Worm (Caenorhabditis elegans) whole organism, L4 larva: Measurements from ENCODE around the gene shpk-1.

Source experiments
- D1046.2 ChIP-seq: fragments of 200-800 bp; sonication (Bioruptor generic); IDR thresholded peaks from 2 replicates; pipeline ENCODE4 v1.3.6; 2022; ENCODE audit warnings: missing genetic modification characterization, missing compliant biosample characterization
- F10B5.3 ChIP-seq: sonication (generic microtip); optimal IDR thresholded peaks from 2 replicates; lab custom pipeline; 2016; ENCODE audit warnings: mild to moderate bottlenecking, missing genetic modification characterization, missing compliant biosample characterization
- F26F4.8 ChIP-seq: fragments of 200-800 bp; sonication (Bioruptor generic); conservative IDR thresholded peaks from 2 replicates; pipeline ENCODE4 v1.3.6; 2022; ENCODE audit warnings: missing genetic modification characterization, missing compliant biosample characterization
- F37D6.2 ChIP-seq: sonication (generic microtip); optimal IDR thresholded peaks from 2 replicates; lab custom pipeline; 2016; ENCODE audit warnings: mild to moderate bottlenecking, missing genetic modification characterization, missing compliant biosample characterization
- R02D3.7 ChIP-seq: fragments of 150-350 bp; sonication (generic microtip); optimal IDR thresholded peaks from 3 replicates; lab custom pipeline; 2014; ENCODE audit warnings: missing biosample characterization, missing genetic modification characterization
- T26A8.4 ChIP-seq: fragments of 200-800 bp; sonication (Bioruptor generic); IDR thresholded peaks from 2 replicates; pipeline ENCODE4 v1.3.6; 2022; ENCODE audit warnings: missing genetic modification characterization, missing compliant biosample characterization
- Y5F2A.4 ChIP-seq: fragments of 200-800 bp; sonication (Bioruptor generic); optimal IDR thresholded peaks from 2 replicates; lab custom pipeline; 2018; ENCODE audit warnings: mild to moderate bottlenecking, missing genetic modification characterization, missing compliant biosample characterization
- ZK337.2 ChIP-seq: fragments of 200-800 bp; sonication (Bioruptor generic); IDR thresholded peaks from 2 replicates; pipeline ENCODE4 v1.3.6; 2022; ENCODE audit warnings: missing genetic modification reagents, missing genetic modification characterization, missing compliant biosample characterization
- arid-1 ChIP-seq: fragments of 200-800 bp; sonication (Bioruptor generic); conservative IDR thresholded peaks from 2 replicates; pipeline ENCODE4 v1.3.6; 2022; ENCODE audit warnings: missing genetic modification reagents, missing genetic modification characterization, missing compliant biosample characterization
- ceh-28 ChIP-seq: fragments of 150-350 bp; optimal IDR thresholded peaks from 2 replicates; lab custom pipeline; 2014; ENCODE audit warnings: missing biosample characterization, missing genetic modification reagents, missing genetic modification characterization
- ceh-44 ChIP-seq: fragments of 200-800 bp; sonication (Bioruptor generic); IDR thresholded peaks from 2 replicates; pipeline ENCODE4 v1.3.6; 2022; ENCODE audit warnings: missing genetic modification reagents, missing genetic modification characterization, missing compliant biosample characterization
- ceh-82 ChIP-seq: sonication (generic microtip); optimal IDR thresholded peaks from 2 replicates; lab custom pipeline; 2017; ENCODE audit warnings: missing biosample characterization, missing genetic modification characterization
- ctbp-1 ChIP-seq: fragments of 200-800 bp; sonication (Bioruptor generic); IDR thresholded peaks from 2 replicates; pipeline ENCODE4 v1.3.6; 2022; ENCODE audit warnings: missing genetic modification reagents, missing genetic modification characterization, missing compliant biosample characterization
- daf-12 ChIP-seq: fragments of 150-350 bp; optimal IDR thresholded peaks from 2 replicates; lab custom pipeline; 2014; ENCODE audit warnings: missing biosample characterization, missing genetic modification reagents, missing genetic modification characterization
- daf-16 ChIP-seq, 3 experiments: sonication (generic microtip); optimal IDR thresholded peaks; 2 replicates each; lab custom pipeline; 2016 to 2017; ENCODE audit warnings: missing genetic modification characterization in 3 of 3, missing genetic modification reagents in 3 of 3, mild to moderate bottlenecking in 2 of 3, missing compliant biosample characterization in 2 of 3, missing biosample characterization in 1 of 3, moderate library complexity in 1 of 3
- daf-19 ChIP-seq: fragments of 200-800 bp; sonication (Bioruptor generic); conservative IDR thresholded peaks from 2 replicates; pipeline ENCODE4 v1.3.6; 2022; ENCODE audit warnings: missing genetic modification characterization, missing compliant biosample characterization
- dmd-6 ChIP-seq: fragments of 200-800 bp; sonication (Bioruptor generic); IDR thresholded peaks from 2 replicates; pipeline ENCODE4 v1.3.6; 2022; ENCODE audit warnings: missing genetic modification reagents, missing genetic modification characterization, missing compliant biosample characterization
- dmd-9 ChIP-seq: fragments of 200-800 bp; sonication (Bioruptor generic); IDR thresholded peaks from 2 replicates; pipeline ENCODE4 v1.3.6; 2022; ENCODE audit warnings: missing genetic modification reagents, missing genetic modification characterization, missing compliant biosample characterization
- egl-27 ChIP-seq: sonication (generic microtip); optimal IDR thresholded peaks from 3 replicates; lab custom pipeline; 2017; ENCODE audit warnings: missing biosample characterization, missing genetic modification reagents, missing genetic modification characterization
- egl-43 ChIP-seq: fragments of 200-800 bp; sonication (Bioruptor generic); IDR thresholded peaks from 2 replicates; pipeline ENCODE4 v1.3.6; 2022; ENCODE audit warnings: missing genetic modification reagents, missing genetic modification characterization, missing compliant biosample characterization
- hlh-11 ChIP-seq: fragments of 200-800 bp; sonication (Bioruptor generic); optimal IDR thresholded peaks from 2 replicates; lab custom pipeline; 2018; ENCODE audit warnings: mild to moderate bottlenecking, missing genetic modification characterization, missing compliant biosample characterization
- jun-1 ChIP-seq: fragments of 150-350 bp; optimal IDR thresholded peaks from 2 replicates; lab custom pipeline; 2014; ENCODE audit warnings: missing biosample characterization, missing genetic modification reagents, missing genetic modification characterization
- lin-1 ChIP-seq: fragments of 200-800 bp; sonication (Bioruptor generic); IDR thresholded peaks from 2 replicates; pipeline ENCODE4 v1.3.6; 2022; ENCODE audit warnings: missing genetic modification reagents, missing genetic modification characterization, missing compliant biosample characterization
- lin-15B ChIP-seq: fragments of 150-350 bp; sonication (generic microtip); optimal IDR thresholded peaks from 3 replicates; lab custom pipeline; 2014; ENCODE audit warnings: missing biosample characterization, missing genetic modification characterization
- lin-38 ChIP-seq: fragments of 200-800 bp; sonication (Bioruptor generic); IDR thresholded peaks from 2 replicates; pipeline ENCODE4 v1.3.6; 2022; ENCODE audit warnings: missing genetic modification reagents, missing genetic modification characterization, missing compliant biosample characterization
- madf-5 ChIP-seq, 2 experiments: fragments of 200-800 bp; sonication (Bioruptor generic); IDR thresholded peaks; 2 replicates each; pipeline ENCODE4 v1.3.6; 2022; ENCODE audit warnings: missing compliant biosample characterization in 2 of 2, missing genetic modification characterization in 2 of 2
- mdl-1 ChIP-seq, 2 experiments: fragments of 150-350 bp in 1 of 2; sonication (generic microtip) in 1 of 2; optimal IDR thresholded peaks; 2 replicates each; lab custom pipeline; 2014 to 2017; ENCODE audit warnings: missing biosample characterization in 2 of 2, missing genetic modification characterization in 2 of 2
- mdt-29 ChIP-seq: fragments of 200-800 bp; sonication (Bioruptor generic); IDR thresholded peaks from 2 replicates; pipeline ENCODE4 v1.3.6; 2022; ENCODE audit warnings: missing genetic modification reagents, missing genetic modification characterization, missing compliant biosample characterization
- mep-1 ChIP-seq: fragments of 150-350 bp; sonication (generic microtip); optimal IDR thresholded peaks from 3 replicates; lab custom pipeline; 2014; ENCODE audit warnings: missing biosample characterization, missing genetic modification characterization
- mes-2 ChIP-seq: sonication (generic microtip); optimal IDR thresholded peaks from 2 replicates; lab custom pipeline; 2016; ENCODE audit warnings: missing genotype, mild to moderate bottlenecking, missing genetic modification characterization, missing compliant biosample characterization; ENCODE audit not compliant: poor library complexity, severe bottlenecking
- mxl-3 ChIP-seq: fragments of 200-800 bp; sonication (Bioruptor generic); optimal IDR thresholded peaks from 2 replicates; lab custom pipeline; 2018; ENCODE audit warnings: mild to moderate bottlenecking, missing genetic modification characterization, missing compliant biosample characterization
- nhr-11 ChIP-seq: fragments of 150-350 bp; optimal IDR thresholded peaks from 2 replicates; lab custom pipeline; 2014; ENCODE audit warnings: missing biosample characterization, missing genetic modification characterization
- nhr-25 ChIP-seq: sonication (generic microtip); optimal IDR thresholded peaks from 2 replicates; lab custom pipeline; 2017; ENCODE audit warnings: missing genetic modification characterization, mild to moderate bottlenecking, missing compliant biosample characterization, antibody characterized with exemption, moderate library complexity, borderline replicate concordance; ENCODE audit not compliant: insufficient read depth
- nhr-6 ChIP-seq: fragments of 150-350 bp; optimal IDR thresholded peaks from 2 replicates; lab custom pipeline; 2014; ENCODE audit warnings: missing biosample characterization, missing genetic modification characterization
- pha-4 ChIP-seq, 2 experiments: fragments of 150-350 bp in 1 of 2; fragments of 200-800 bp in 1 of 2; sonication (Bioruptor generic) in 1 of 2; IDR thresholded peaks in 1 of 2; optimal IDR thresholded peaks in 1 of 2; 2 replicates each; pipeline versions ENCODE4 v1.3.6 to Lab custom; 2014 to 2022; ENCODE audit warnings: missing genetic modification characterization in 2 of 2, missing genetic modification reagents in 2 of 2, missing biosample characterization in 1 of 2, missing compliant biosample characterization in 1 of 2
- php-3 ChIP-seq: fragments of 200-800 bp; sonication (Bioruptor generic); IDR thresholded peaks from 2 replicates; pipeline ENCODE4 v1.3.6; 2022; ENCODE audit warnings: missing genetic modification reagents, missing genetic modification characterization, missing compliant biosample characterization
- saeg-2 ChIP-seq: fragments of 200-800 bp; sonication (Bioruptor generic); IDR thresholded peaks from 2 replicates; pipeline ENCODE4 v1.3.6; 2022; ENCODE audit warnings: missing genetic modification reagents, missing genetic modification characterization, missing compliant biosample characterization
- sdz-12 ChIP-seq: fragments of 200-800 bp; sonication (Bioruptor generic); optimal IDR thresholded peaks from 2 replicates; lab custom pipeline; 2018; ENCODE audit warnings: mild to moderate bottlenecking, missing genetic modification characterization, missing compliant biosample characterization
- set-16 ChIP-seq: fragments of 200-800 bp; sonication (Bioruptor generic); IDR thresholded peaks from 2 replicates; pipeline ENCODE4 v1.3.6; 2022; ENCODE audit warnings: missing genetic modification reagents, missing genetic modification characterization, missing compliant biosample characterization
- snpc-1.2 ChIP-seq: fragments of 200-800 bp; sonication (Bioruptor generic); IDR thresholded peaks from 2 replicates; pipeline ENCODE4 v1.3.6; 2022; ENCODE audit warnings: missing genetic modification reagents, missing genetic modification characterization, missing compliant biosample characterization
- tra-1 ChIP-seq: fragments of 200-800 bp; sonication (Bioruptor generic); IDR thresholded peaks from 2 replicates; pipeline ENCODE4 v1.3.6; 2022; ENCODE audit warnings: missing genetic modification reagents, missing genetic modification characterization, missing compliant biosample characterization
- unc-39 ChIP-seq: sonication (generic microtip); optimal IDR thresholded peaks from 2 replicates; lab custom pipeline; 2017; ENCODE audit warnings: missing biosample characterization, missing genetic modification characterization
- unc-62 ChIP-seq, 3 experiments: fragments of 150-350 bp in 1 of 3; sonication (generic microtip); optimal IDR thresholded peaks in 2 of 3; peaks in 1 of 3; 1 replicate in 1 of 3; 2 replicates in 2 of 3; lab custom pipeline; 2014 to 2017; ENCODE audit warnings: missing biosample characterization in 3 of 3, missing genetic modification characterization in 3 of 3, missing genetic modification reagents in 3 of 3, missing genotype in 1 of 3
- vab-7 ChIP-seq: fragments of 200-800 bp; sonication (Bioruptor generic); IDR thresholded peaks from 2 replicates; pipeline ENCODE4 v1.3.6; 2022; ENCODE audit warnings: missing genetic modification reagents, missing genetic modification characterization, missing compliant biosample characterization
- zfp-2 ChIP-seq: sonication (generic microtip); optimal IDR thresholded peaks from 2 replicates; lab custom pipeline; 2016; ENCODE audit warnings: mild to moderate bottlenecking, missing genetic modification characterization, missing compliant biosample characterization
- zip-2 ChIP-seq: fragments of 150-350 bp; optimal IDR thresholded peaks from 2 replicates; lab custom pipeline; 2014; ENCODE audit warnings: missing biosample characterization, missing genetic modification characterization

The shpk-1 gene

DNA sequence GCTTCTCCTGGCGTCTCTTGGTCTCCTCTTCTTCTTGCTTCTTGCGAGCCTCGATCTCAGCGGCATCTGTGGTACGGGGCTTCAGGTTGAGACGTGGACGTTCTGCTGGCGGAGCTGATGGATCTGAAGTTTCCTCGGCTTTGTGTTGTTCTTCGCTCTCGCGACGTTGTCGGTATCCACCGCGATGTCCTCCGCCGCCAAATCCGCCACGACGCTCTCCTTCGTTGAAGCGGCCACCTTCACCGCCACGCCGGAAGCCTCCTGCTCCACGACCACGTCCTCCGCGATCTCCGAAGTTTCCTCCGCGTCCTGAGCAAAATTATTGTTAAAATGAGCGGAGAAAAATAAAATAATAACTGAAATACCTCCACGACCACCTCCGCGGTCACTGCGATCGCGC, 35.0 kb downstream of the shpk-1 start:
- TF ChIP-seq T26A8.4 (GFP tag; lab: Robert Waterston, UW) (no peak), set-16 (peak; percentile 94), lin-1 (GFP tag; lab: Robert Waterston, UW) (no peak), lin-38 (no peak), nhr-11 (tag; lab: Kevin White, UChicago) (no peak), egl-43 (GFP tag; lab: Robert Waterston, UW) (peak; percentile 9; the same call in 1 of the 2 replicates), D1046.2 (GFP tag; lab: Robert Waterston, UW) (no peak), ceh-28 (tag; lab: Kevin White, UChicago) (no peak)

DNA sequence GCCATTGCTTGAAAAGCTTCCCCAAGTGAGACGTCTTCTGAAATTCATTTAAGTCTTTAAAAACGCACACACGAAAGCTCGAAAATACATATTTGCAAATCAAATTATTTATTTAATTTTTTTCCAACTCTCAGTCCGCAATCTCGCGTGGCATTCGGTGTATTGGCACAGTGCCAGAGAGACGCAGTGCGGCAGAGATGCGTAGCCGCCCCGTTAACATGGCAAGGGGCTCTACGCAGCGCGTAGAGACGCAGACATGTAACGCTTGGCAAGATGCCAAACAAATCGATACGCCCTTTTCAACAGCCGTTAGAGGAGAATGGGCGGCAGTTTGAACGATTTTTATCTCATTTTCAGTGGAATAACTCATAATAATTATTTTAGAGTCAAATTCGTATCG, 35.7 kb downstream of the shpk-1 start, which contains the start of the genes drr-2 and set-16:
Gene drr-2, minus strand, starts transcription at position 37 of the 400 bp plus-strand sequence.
Gene set-16, plus strand, starts transcription at position 383 of the 400 bp plus-strand sequence.
- TF ChIP-seq php-3 (GFP tag; lab: Robert Waterston, UW) (peak; percentile 93), dmd-6 (GFP tag; lab: Robert Waterston, UW) (peak; percentile 99), daf-12 (no peak), ceh-82 (no peak), mdl-1 (tag; optimal IDR thresholded peaks at IDR 0.05; lab: Kevin White, UChicago) (peak; percentile 45 to 82), ceh-44 (GFP tag; lab: Robert Waterston, UW) (0 out of 2 replicates have a peak, but pooled peaks have one; percentile 41), jun-1 (tag; lab: Kevin White, UChicago) (peak; percentile 96), F26F4.8 (no peak), mxl-3 (GFP tag; lab: Kevin White, UChicago) (peak; percentile 96), F10B5.3 (tag; lab: Kevin White, UChicago) (peak; percentile 95), dmd-9 (GFP tag; lab: Robert Waterston, UW) (peak; percentile 98), zip-2 (tag; lab: Kevin White, UChicago) (peak; percentile 83), arid-1 (GFP tag; lab: Robert Waterston, UW) (peak; percentile 96), daf-16 (GFP tag; optimal IDR thresholded peaks at IDR 0.05; lab: Kevin White, UChicago) (peak; percentile 87 to 97), daf-16 (tag; optimal IDR thresholded peaks at IDR 0.05; lab: Kevin White, UChicago) (peak; percentile 82), sdz-12 (GFP tag; lab: Kevin White, UChicago) (peak; percentile 12), lin-15B (tag; lab: Kevin White, UChicago) (peak; percentile 95), vab-7 (GFP tag; lab: Robert Waterston, UW) (peak; percentile 80), D1046.2 (GFP tag; lab: Robert Waterston, UW) (peak; percentile 94), ZK337.2 (GFP tag; lab: Robert Waterston, UW) (0 out of 2 replicates have a peak, but pooled peaks have one; percentile 51), mep-1 (tag; lab: Kevin White, UChicago) (peak; percentile 99), lin-1 (GFP tag; lab: Robert Waterston, UW) (peak; percentile 98), nhr-11 (tag; lab: Kevin White, UChicago) (peak; percentile 99), saeg-2 (GFP tag; lab: Robert Waterston, UW) (peak; percentile 97), F37D6.2 (tag; lab: Kevin White, UChicago) (peak; percentile 96), R02D3.7 (peak; percentile 3), unc-39 (tag; lab: Kevin White, UChicago) (no peak), nhr-25 (tag; lab: Kevin White, UChicago) (peak; percentile 98), unc-62 (GFP tag; optimal IDR thresholded peaks at IDR 0.05 in 1 of 2; lab: Kevin White, UChicago) (peak in 1 of 2 experiments; percentile 98), unc-62 (tag; optimal IDR thresholded peaks at IDR 0.05; lab: Kevin White, UChicago) (no peak), egl-27 (peak; percentile 55), mdt-29 (peak; percentile 98), egl-43 (GFP tag; lab: Robert Waterston, UW) (peak; percentile 97), ctbp-1 (GFP tag; lab: Robert Waterston, UW) (peak; percentile 98), tra-1 (GFP tag; lab: Robert Waterston, UW) (peak; percentile 98), snpc-1.2 (GFP tag; lab: Robert Waterston, UW) (peak; percentile 92), nhr-6 (tag; lab: Kevin White, UChicago) (peak; percentile 99), daf-19 (GFP tag; lab: Robert Waterston, UW) (no peak), Y5F2A.4 (GFP tag; lab: Kevin White, UChicago) (peak; percentile 86), T26A8.4 (GFP tag; lab: Robert Waterston, UW) (peak; percentile 99), zfp-2 (peak; percentile 94), mes-2 (peak; percentile 96), hlh-11 (peak; percentile 100), madf-5 (GFP tag; IDR thresholded peaks at IDR 0.05; lab: Robert Waterston, UW) (peak; percentile 44 to 84; a peak in 1 of 4 replicates), pha-4 (GFP tag; IDR thresholded peaks at IDR 0.05; lab: Robert Waterston, UW) (peak; percentile 99), pha-4 (tag; optimal IDR thresholded peaks at IDR 0.05; lab: Kevin White, UChicago) (no peak)
